Worm (Caenorhabditis elegans) whole organism, early embryonic: Measurements from ENCODE around the gene K08F4.3.

Source experiments
- B0310.2 ChIP-seq: sonication (generic microtip); optimal IDR thresholded peaks from 2 replicates; lab custom pipeline; 2016; ENCODE audit warnings: mild to moderate bottlenecking, missing genetic modification characterization, missing compliant biosample characterization
- F13C5.2 ChIP-seq: sonication (generic microtip); optimal IDR thresholded peaks from 2 replicates; lab custom pipeline; 2017; ENCODE audit warnings: mild to moderate bottlenecking, missing genetic modification characterization, inconsistent platforms, missing compliant biosample characterization
- aly-1 ChIP-seq: sonication (generic microtip); optimal IDR thresholded peaks from 2 replicates; lab custom pipeline; 2016; ENCODE audit warnings: missing genetic modification characterization, missing compliant biosample characterization
- ama-1 ChIP-seq: fragments of 150-350 bp; optimal IDR thresholded peaks from 2 replicates; lab custom pipeline; 2014
- ceh-13 ChIP-seq: fragments of 200-800 bp; sonication (Bioruptor generic); optimal IDR thresholded peaks from 2 replicates; lab custom pipeline; 2018; ENCODE audit warnings: mild to moderate bottlenecking, missing genetic modification characterization, missing compliant biosample characterization
- ets-7 ChIP-seq: sonication (generic microtip); optimal IDR thresholded peaks from 2 replicates; lab custom pipeline; 2016; ENCODE audit warnings: missing genotype, missing genetic modification characterization, missing compliant biosample characterization
- flt-1 ChIP-seq: fragments of 200-800 bp; sonication (Bioruptor generic); IDR thresholded peaks from 2 replicates; pipeline ENCODE4 v1.3.6; 2022; ENCODE audit warnings: missing genetic modification characterization, missing compliant biosample characterization
- hmbx-1 ChIP-seq: sonication (generic microtip); optimal IDR thresholded peaks from 2 replicates; lab custom pipeline; 2016; ENCODE audit warnings: mild to moderate bottlenecking, missing genetic modification characterization, missing compliant biosample characterization
- hmg-4 ChIP-seq: fragments of 200-800 bp; sonication (Bioruptor generic); optimal IDR thresholded peaks from 2 replicates; lab custom pipeline; 2018; ENCODE audit warnings: mild to moderate bottlenecking, missing genetic modification characterization, missing compliant biosample characterization
- hnd-1 ChIP-seq: sonication (generic microtip); optimal IDR thresholded peaks from 2 replicates; lab custom pipeline; 2016; ENCODE audit warnings: missing genetic modification characterization, missing compliant biosample characterization
- pes-1 ChIP-seq: fragments of 200-800 bp; sonication (Bioruptor generic); IDR thresholded peaks from 2 replicates; pipeline ENCODE4 v1.3.6; 2022; ENCODE audit warnings: missing genetic modification reagents, missing genetic modification characterization, missing compliant biosample characterization
- scrt-1 ChIP-seq: fragments of 200-800 bp; sonication (Bioruptor generic); IDR thresholded peaks from 2 replicates; pipeline ENCODE4 v1.3.6; 2022; ENCODE audit warnings: missing genetic modification characterization, missing compliant biosample characterization
- tbx-37 ChIP-seq: fragments of 200-800 bp; sonication (Bioruptor generic); conservative IDR thresholded peaks from 2 replicates; pipeline ENCODE4 v1.3.6; 2022; ENCODE audit warnings: missing genetic modification reagents, missing genetic modification characterization, missing compliant biosample characterization

DNA sequence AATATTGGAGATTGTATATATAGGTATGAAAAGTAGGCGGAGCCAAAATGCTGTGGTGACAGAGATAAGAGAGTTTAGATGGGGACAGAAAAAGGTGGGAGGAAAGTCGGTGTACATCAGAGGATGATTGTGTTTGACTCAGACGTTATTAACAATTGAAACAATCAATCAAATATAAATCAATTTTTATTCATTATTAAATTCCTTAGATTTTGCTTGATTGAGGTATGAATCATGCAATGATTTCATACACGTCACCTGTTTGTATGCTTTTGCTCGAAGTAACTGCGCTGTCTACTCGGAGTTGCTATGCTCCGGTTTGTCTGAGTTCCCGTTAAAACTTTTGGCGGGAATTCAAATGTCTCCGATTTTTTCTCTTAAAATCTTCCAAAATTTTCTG, 13.9 kb upstream of the K08F4.3 start, which contains the start of gene C04G2.10:
- no peak for TF ChIP-seq ama-1 (lab: Kevin White, UChicago)
- no peak for TF ChIP-seq ets-7 (tag; lab: Kevin White, UChicago)
- no peak for TF ChIP-seq tbx-37 (GFP tag; lab: Robert Waterston, UW)
- TF ChIP-seq scrt-1 (GFP tag; lab: Robert Waterston, UW) = no peak
- TF ChIP-seq B0310.2 (tag; lab: Kevin White, UChicago) = no peak
- TF ChIP-seq aly-1 (tag; lab: Kevin White, UChicago) = no peak
- no peak for TF ChIP-seq hmg-4
- no peak for TF ChIP-seq pes-1 (GFP tag; lab: Robert Waterston, UW)
- TF ChIP-seq hnd-1 (tag; lab: Kevin White, UChicago) = no peak
- TF ChIP-seq flt-1 (GFP tag; lab: Robert Waterston, UW) = no peak
- TF ChIP-seq F13C5.2 (tag; lab: Kevin White, UChicago) = no peak
- no peak for TF ChIP-seq hmbx-1 (tag; lab: Kevin White, UChicago)
- no peak for TF ChIP-seq ceh-13 (GFP tag; lab: Kevin White, UChicago)
